Fruit fly (Drosophila melanogaster) whole organism, embryonic: ENCODE measurements around the gene CG44158.
A peak's percentile ranks its signal among the peaks of the same experiment; 100 is the strongest.

Source experiments
- Bgb ChIP-seq: fragments of 200-800 bp; sonication (Bioruptor generic); IDR thresholded peaks from 2 replicates; pipeline ENCODE4 v1.3.6; 2022; ENCODE audit warnings: missing biosample characterization, missing genetic modification characterization; ENCODE audit not compliant: partially characterized antibody
- CG11695 ChIP-seq: fragments of 200-800 bp; sonication (Bioruptor generic); IDR thresholded peaks from 3 replicates; pipeline ENCODE4 v1.3.6; 2022; ENCODE audit warnings: missing biosample characterization, missing genetic modification characterization
- CG11696 ChIP-seq: fragments of 200-800 bp; sonication (Bioruptor generic); IDR thresholded peaks from 2 replicates; pipeline ENCODE4 v1.3.6; 2022; ENCODE audit warnings: missing biosample characterization, missing genetic modification characterization
- CG12299 ChIP-seq: fragments of 200-800 bp; sonication (Bioruptor generic); optimal IDR thresholded peaks from 2 replicates; lab custom pipeline; 2018; ENCODE audit warnings: missing biosample characterization, mild to moderate bottlenecking, missing genetic modification characterization
- CG12744 ChIP-seq: fragments of 200-800 bp; sonication (Bioruptor generic); optimal IDR thresholded peaks from 2 replicates; lab custom pipeline; 2016; ENCODE audit warnings: missing biosample characterization, missing genetic modification characterization
- CG13123 ChIP-seq: fragments of 200-800 bp; sonication (Bioruptor generic); optimal IDR thresholded peaks from 2 replicates; lab custom pipeline; 2016; ENCODE audit warnings: missing biosample characterization, missing genetic modification characterization
- CG14667 ChIP-seq: fragments of 200-800 bp; sonication (Bioruptor generic); IDR thresholded peaks from 2 replicates; pipeline ENCODE4 v1.3.6; 2022; ENCODE audit warnings: missing biosample characterization, missing genetic modification characterization
- CG17359 ChIP-seq: fragments of 200-800 bp; sonication (Bioruptor generic); optimal IDR thresholded peaks from 3 replicates; lab custom pipeline; 2018; ENCODE audit warnings: missing biosample characterization, mild to moderate bottlenecking, missing genetic modification characterization, moderate library complexity
- CG17385 ChIP-seq: fragments of 200-800 bp; sonication (Bioruptor generic); optimal IDR thresholded peaks from 3 replicates; lab custom pipeline; 2018; ENCODE audit warnings: missing biosample characterization, mild to moderate bottlenecking, missing genetic modification characterization
- CG2129 ChIP-seq: fragments of 200-800 bp; sonication (Bioruptor generic); IDR thresholded peaks from 2 replicates; pipeline ENCODE4 v1.3.6; 2022; ENCODE audit warnings: missing biosample characterization, missing genetic modification characterization; ENCODE audit not compliant: partially characterized antibody
- CG2889 ChIP-seq: fragments of 200-800 bp; sonication (Bioruptor generic); IDR thresholded peaks from 3 replicates; pipeline ENCODE4 v1.3.6; 2022; ENCODE audit warnings: missing biosample characterization, missing genetic modification characterization
- CG33557 ChIP-seq: fragments of 200-800 bp; sonication (Bioruptor generic); optimal IDR thresholded peaks from 2 replicates; lab custom pipeline; 2019; ENCODE audit warnings: missing biosample characterization, mild to moderate bottlenecking, missing genetic modification characterization, moderate library complexity
- CG3995 ChIP-seq: fragments of 200-800 bp; sonication (Bioruptor generic); optimal IDR thresholded peaks from 3 replicates; lab custom pipeline; 2016; ENCODE audit warnings: missing biosample characterization, missing genetic modification characterization
- CG4730 ChIP-seq: fragments of 200-800 bp; sonication (Bioruptor generic); IDR thresholded peaks from 2 replicates; pipeline ENCODE4 v1.3.6; 2022; ENCODE audit warnings: missing biosample characterization, missing genetic modification characterization
- CG6175 ChIP-seq: fragments of 200-800 bp; sonication (Bioruptor generic); IDR thresholded peaks from 3 replicates; pipeline ENCODE4 v1.3.6; 2022; ENCODE audit warnings: missing biosample characterization, missing genetic modification characterization
- CG7987 ChIP-seq: fragments of 200-800 bp; sonication (Bioruptor generic); optimal IDR thresholded peaks from 2 replicates; lab custom pipeline; 2018; ENCODE audit warnings: missing biosample characterization, mild to moderate bottlenecking, missing genetic modification characterization, moderate library complexity
- CG9876 ChIP-seq: fragments of 200-800 bp; sonication (Bioruptor generic); optimal IDR thresholded peaks from 2 replicates; lab custom pipeline; 2016; ENCODE audit warnings: missing biosample characterization, missing genetic modification characterization
- Dfd ChIP-seq, 2 experiments: fragments of >200 bp; optimal IDR thresholded peaks; 2 replicates each; lab custom pipeline; 2017; ENCODE audit warnings: missing biosample characterization in 2 of 2, missing genetic modification characterization in 2 of 2
- E2f2 ChIP-seq: fragments of 200-800 bp; sonication (Bioruptor generic); IDR thresholded peaks from 2 replicates; pipeline ENCODE4 v1.3.6; 2022; ENCODE audit warnings: missing biosample characterization, missing genetic modification characterization
- Fer2 ChIP-seq: fragments of 200-800 bp; sonication (Bioruptor generic); optimal IDR thresholded peaks from 2 replicates; lab custom pipeline; 2018; ENCODE audit warnings: missing biosample characterization, mild to moderate bottlenecking, missing genetic modification characterization, moderate library complexity
- Hr3 ChIP-seq: fragments of 200-800 bp; sonication (Bioruptor generic); optimal IDR thresholded peaks from 3 replicates; lab custom pipeline; 2016; ENCODE audit warnings: missing biosample characterization, missing genetic modification characterization
- Hr78 ChIP-seq, 2 experiments: fragments of 200-800 bp in 1 of 2; fragments of >200 bp in 1 of 2; sonication (Bioruptor generic) in 1 of 2; optimal IDR thresholded peaks; 2 replicates each; lab custom pipeline; 2017 to 2019; ENCODE audit warnings: missing biosample characterization in 2 of 2, missing genetic modification characterization in 2 of 2, mild to moderate bottlenecking in 1 of 2, moderate library complexity in 1 of 2
- Lhr ChIP-seq: fragments of 200-800 bp; sonication (Bioruptor generic); optimal IDR thresholded peaks from 3 replicates; lab custom pipeline; 2017; ENCODE audit warnings: mild to moderate bottlenecking, missing biosample characterization, missing genetic modification reagents, missing genetic modification characterization
- MESR4 ChIP-seq: fragments of 200-800 bp; sonication (Bioruptor generic); optimal IDR thresholded peaks from 2 replicates; lab custom pipeline; 2018; ENCODE audit warnings: missing biosample characterization, mild to moderate bottlenecking, missing genetic modification characterization, moderate library complexity
- NFAT ChIP-seq: fragments of 200-800 bp; sonication (Bioruptor generic); IDR thresholded peaks from 2 replicates; pipeline ENCODE4 v1.3.6; 2022; ENCODE audit warnings: missing biosample characterization, missing genetic modification characterization
- Oaz ChIP-seq: fragments of 200-800 bp; sonication (Bioruptor generic); IDR thresholded peaks from 2 replicates; pipeline ENCODE4 v1.3.6; 2022; ENCODE audit warnings: missing biosample characterization, missing genetic modification characterization
- ac ChIP-seq: fragments of 200-800 bp; sonication (Bioruptor generic); optimal IDR thresholded peaks from 3 replicates; lab custom pipeline; 2017; ENCODE audit warnings: missing biosample characterization, mild to moderate bottlenecking, missing genetic modification characterization
- ato ChIP-seq: fragments of 200-800 bp; sonication (Bioruptor generic); IDR thresholded peaks from 2 replicates; pipeline ENCODE4 v1.3.6; 2022; ENCODE audit warnings: missing biosample characterization, missing genetic modification characterization; ENCODE audit not compliant: partially characterized antibody
- cato ChIP-seq: fragments of 200-800 bp; sonication (Bioruptor generic); optimal IDR thresholded peaks from 2 replicates; lab custom pipeline; 2016; ENCODE audit warnings: missing biosample characterization, missing genetic modification characterization, borderline replicate concordance
- cg ChIP-seq: fragments of 200-800 bp; sonication (Bioruptor generic); optimal IDR thresholded peaks from 3 replicates; lab custom pipeline; 2019; ENCODE audit warnings: missing biosample characterization, mild to moderate bottlenecking, missing genetic modification characterization, moderate library complexity
- danr ChIP-seq: fragments of 200-800 bp; sonication (Bioruptor generic); IDR thresholded peaks from 2 replicates; pipeline ENCODE4 v1.3.6; 2022; ENCODE audit warnings: missing biosample characterization, missing genetic modification characterization
- dpn ChIP-seq, 2 experiments: fragments of 200-800 bp; sonication (Bioruptor generic); optimal IDR thresholded peaks; 3 replicates each; lab custom pipeline; 2016; ENCODE audit warnings: missing biosample characterization in 2 of 2, missing genetic modification characterization in 2 of 2
- dysf ChIP-seq: fragments of 200-800 bp; sonication (Bioruptor generic); IDR thresholded peaks from 3 replicates; pipeline ENCODE4 v1.3.6; 2022; ENCODE audit warnings: missing biosample characterization, missing genetic modification characterization
- eve ChIP-seq, 2 experiments: fragments of >200 bp; optimal IDR thresholded peaks; 2 replicates each; lab custom pipeline; 2017; ENCODE audit warnings: missing biosample characterization in 2 of 2, missing genetic modification characterization in 2 of 2
- fu2 ChIP-seq: fragments of 200-800 bp; sonication (Bioruptor generic); optimal IDR thresholded peaks from 2 replicates; lab custom pipeline; 2016; ENCODE audit warnings: missing biosample characterization, missing genetic modification characterization
- klu ChIP-seq: fragments of 200-800 bp; sonication (Bioruptor generic); IDR thresholded peaks from 2 replicates; pipeline ENCODE4 v1.3.6; 2022; ENCODE audit warnings: missing biosample characterization, missing genetic modification characterization
- lbe ChIP-seq: fragments of 200-800 bp; sonication (Bioruptor generic); optimal IDR thresholded peaks from 2 replicates; lab custom pipeline; 2016; ENCODE audit warnings: missing biosample characterization, mild to moderate bottlenecking, missing genetic modification characterization
- lola ChIP-seq, 3 experiments: fragments of >200 bp in 2 of 3; fragments of 200-800 bp in 1 of 3; sonication (Bioruptor generic) in 1 of 3; optimal IDR thresholded peaks; 2 replicates each; lab custom pipeline; 2017 to 2019; ENCODE audit warnings: missing biosample characterization in 3 of 3, missing genetic modification characterization in 3 of 3, mild to moderate bottlenecking in 1 of 3, moderate library complexity in 1 of 3
- onecut ChIP-seq: fragments of 200-800 bp; sonication (Bioruptor generic); IDR thresholded peaks from 2 replicates; pipeline ENCODE4 v1.3.6; 2022; ENCODE audit warnings: missing biosample characterization, missing genetic modification characterization
- peb ChIP-seq: fragments of 200-800 bp; sonication (Bioruptor generic); IDR thresholded peaks from 2 replicates; pipeline ENCODE4 v1.3.6; 2022; ENCODE audit warnings: missing biosample characterization, missing genetic modification characterization
- run ChIP-seq: fragments of 200-800 bp; sonication (Bioruptor generic); optimal IDR thresholded peaks from 3 replicates; lab custom pipeline; 2018; ENCODE audit warnings: missing biosample characterization, mild to moderate bottlenecking, missing genetic modification characterization
- sd ChIP-seq: fragments of 200-800 bp; sonication (Bioruptor generic); optimal IDR thresholded peaks from 3 replicates; lab custom pipeline; 2018; ENCODE audit warnings: missing biosample characterization, mild to moderate bottlenecking, missing genetic modification characterization, moderate library complexity
- slou ChIP-seq: fragments of 200-800 bp; sonication (Bioruptor generic); optimal IDR thresholded peaks from 3 replicates; lab custom pipeline; 2016; ENCODE audit warnings: missing biosample characterization, missing genetic modification characterization
- tio ChIP-seq: fragments of 200-800 bp; sonication (Bioruptor generic); optimal IDR thresholded peaks from 2 replicates; lab custom pipeline; 2017; ENCODE audit warnings: missing biosample characterization, missing genetic modification characterization, inconsistent platforms
- tup ChIP-seq: fragments of 200-800 bp; sonication (Bioruptor generic); optimal IDR thresholded peaks from 2 replicates; lab custom pipeline; 2016; ENCODE audit warnings: missing biosample characterization, mild to moderate bottlenecking, missing genetic modification characterization, moderate library complexity
- vfl ChIP-seq: fragments of 200-800 bp; sonication (Bioruptor generic); optimal IDR thresholded peaks from 2 replicates; lab custom pipeline; 2016; ENCODE audit warnings: missing biosample characterization, missing genetic modification characterization
- yki ChIP-seq: fragments of >200 bp; optimal IDR thresholded peaks from 3 replicates; lab custom pipeline; 2018
- zf30C ChIP-seq: fragments of 200-800 bp; sonication (Bioruptor generic); optimal IDR thresholded peaks from 3 replicates; lab custom pipeline; 2018; ENCODE audit warnings: missing biosample characterization, mild to moderate bottlenecking, missing genetic modification characterization
- zfh1 ChIP-seq: fragments of 200-800 bp; sonication (Bioruptor generic); IDR thresholded peaks from 3 replicates; pipeline ENCODE4 v1.3.6; 2022; ENCODE audit warnings: missing biosample characterization, missing genetic modification characterization
- zfh2 ChIP-seq: fragments of 200-800 bp; sonication (Bioruptor generic); optimal IDR thresholded peaks from 2 replicates; lab custom pipeline; 2016; ENCODE audit warnings: missing biosample characterization, missing genetic modification characterization

Gene CG44158

dm6 chr3R:18220211-18220749 lies 11.7 kb downstream of the CG44158 start, which contains the start of the genes CG7988 and CG7183 (continued):
- TF ChIP-seq CG17385: peak; percentile 100
- TF ChIP-seq CG12744 (GFP tag; lab: Kevin White, UChicago): peak; percentile 94
- peak; percentile 96 for TF ChIP-seq tio (GFP tag; lab: Kevin White, UChicago)
- peak in 1 of 2 experiments; percentile 92 for TF ChIP-seq Hr78 (GFP tag; optimal IDR thresholded peaks at IDR 0.05; lab: Kevin White, UChicago)
- TF ChIP-seq CG11695 (GFP tag; lab: Robert Waterston, UW): peak; percentile 99
- TF ChIP-seq dysf (GFP tag; lab: Robert Waterston, UW): peak; percentile 99
- peak; percentile 94 for TF ChIP-seq run (tag; lab: Kevin White, UChicago)
- TF ChIP-seq fu2: peak; percentile 92
- TF ChIP-seq NFAT (GFP tag; lab: Robert Waterston, UW): peak; percentile 96
- TF ChIP-seq CG33557: peak; percentile 97
- TF ChIP-seq cg (GFP tag; lab: Kevin White, UChicago): no peak
- TF ChIP-seq lola (GFP tag; optimal IDR thresholded peaks at IDR 0.05; lab: Kevin White, UChicago): peak in 1 of 3 experiments; percentile 99
- peak; percentile 88 for TF ChIP-seq CG7987 (GFP tag; lab: Kevin White, UChicago)
- no peak for TF ChIP-seq Dfd (GFP tag; optimal IDR thresholded peaks at IDR 0.05; lab: Kevin White, UChicago)
- peak; percentile 71 for TF ChIP-seq CG3995
- peak; percentile 97 for TF ChIP-seq CG12299 (tag; lab: Kevin White, UChicago)
- TF ChIP-seq ato (GFP tag; lab: Robert Waterston, UW): no peak
- TF ChIP-seq CG4730: peak; percentile 99
- TF ChIP-seq cato: peak; percentile 96
- peak in 1 of 2 experiments; percentile 70 for TF ChIP-seq eve (GFP tag; optimal IDR thresholded peaks at IDR 0.05; lab: Kevin White, UChicago)
- TF ChIP-seq Bgb: no peak
- TF ChIP-seq zf30C (GFP tag; lab: Kevin White, UChicago): peak; percentile 99
- TF ChIP-seq CG2889 (GFP tag; lab: Robert Waterston, UW): peak; percentile 98
- TF ChIP-seq CG14667 (GFP tag; lab: Robert Waterston, UW): peak; percentile 99
- peak; percentile 56 for TF ChIP-seq MESR4 (GFP tag; lab: Kevin White, UChicago)
- peak; percentile 99 for TF ChIP-seq zfh1 (GFP tag; lab: Robert Waterston, UW)
- peak; percentile 99 for TF ChIP-seq sd (tag; lab: Kevin White, UChicago)
- no peak for TF ChIP-seq yki
- peak; percentile 91 for TF ChIP-seq vfl (GFP tag; lab: Kevin White, UChicago)
- TF ChIP-seq CG2129 (GFP tag; lab: Robert Waterston, UW): no peak
- TF ChIP-seq CG9876 (GFP tag; lab: Kevin White, UChicago): peak; percentile 89
- peak; percentile 99 for TF ChIP-seq Hr3
- peak; percentile 92 for TF ChIP-seq slou
- peak; percentile 95 for TF ChIP-seq Oaz (GFP tag; lab: Robert Waterston, UW)
- peak; percentile 90 for TF ChIP-seq tup (GFP tag; lab: Kevin White, UChicago)
- TF ChIP-seq Lhr (GFP tag; lab: Kevin White, UChicago): peak; percentile 94
- TF ChIP-seq danr (GFP tag; lab: Robert Waterston, UW): peak; percentile 96
- peak; percentile 98 for TF ChIP-seq peb
- TF ChIP-seq CG6175 (GFP tag; lab: Robert Waterston, UW): peak; percentile 93
- TF ChIP-seq lbe: peak; percentile 91
- peak; percentile 92 for TF ChIP-seq onecut (GFP tag; lab: Robert Waterston, UW)
- TF ChIP-seq CG13123 (GFP tag; lab: Kevin White, UChicago): peak; percentile 97
- TF ChIP-seq CG17359: peak; percentile 98
- TF ChIP-seq ac (GFP tag; lab: Kevin White, UChicago): peak; percentile 79
- TF ChIP-seq klu (GFP tag; lab: Robert Waterston, UW): peak; percentile 97
- TF ChIP-seq Fer2: peak; percentile 95
- peak; percentile 91 for TF ChIP-seq zfh2 (GFP tag; lab: Kevin White, UChicago)
- peak; percentile 96 to 99 for TF ChIP-seq dpn (GFP tag; optimal IDR thresholded peaks at IDR 0.05; lab: Kevin White, UChicago)
- TF ChIP-seq E2f2: peak; percentile 83
- peak; percentile 93 for TF ChIP-seq CG11696 (GFP tag; lab: Robert Waterston, UW)
